Worm (Caenorhabditis elegans) whole organism, midembryonic: ENCODE data around the gene srt-20.

Experiments used
- T22C8.4 ChIP-seq: fragments of 200-800 bp; sonication (Bioruptor generic); IDR thresholded peaks from 2 replicates; pipeline ENCODE4 v1.3.6; 2022; ENCODE audit warnings: missing genetic modification characterization, missing compliant biosample characterization
- cog-1 ChIP-seq: sonication (generic microtip); optimal IDR thresholded peaks from 2 replicates; lab custom pipeline; 2016; ENCODE audit warnings: missing genetic modification characterization, missing compliant biosample characterization
- flt-1 ChIP-seq: fragments of 200-800 bp; sonication (Bioruptor generic); IDR thresholded peaks from 2 replicates; pipeline ENCODE4 v1.3.6; 2022; ENCODE audit warnings: missing genetic modification characterization, missing compliant biosample characterization
- klf-2 ChIP-seq: fragments of 200-800 bp; sonication (Bioruptor generic); conservative IDR thresholded peaks from 2 replicates; pipeline ENCODE4 v1.3.6; 2022; ENCODE audit warnings: missing genetic modification reagents, missing genetic modification characterization, missing compliant biosample characterization
- med-1 ChIP-seq: sonication (generic microtip); optimal IDR thresholded peaks from 2 replicates; lab custom pipeline; 2017; ENCODE audit warnings: missing genetic modification characterization, mild to moderate bottlenecking, missing compliant biosample characterization, antibody characterized with exemption, missing genetic modification reagents; ENCODE audit not compliant: insufficient read depth
- ref-1 ChIP-seq: fragments of 200-800 bp; sonication (Bioruptor generic); conservative IDR thresholded peaks from 2 replicates; pipeline ENCODE4 v1.3.6; 2022; ENCODE audit warnings: missing genetic modification reagents, missing genetic modification characterization, missing compliant biosample characterization
- tab-1 ChIP-seq: fragments of 200-800 bp; sonication (Bioruptor generic); IDR thresholded peaks from 2 replicates; pipeline ENCODE4 v1.3.6; 2022; ENCODE audit warnings: missing genetic modification characterization, missing compliant biosample characterization
- ztf-29 ChIP-seq: fragments of 200-800 bp; sonication (Bioruptor generic); IDR thresholded peaks from 2 replicates; pipeline ENCODE4 v1.3.6; 2022; ENCODE audit warnings: missing genetic modification reagents, missing genetic modification characterization, missing compliant biosample characterization

ce11 chrV:4315057-4315456 is 36.4 kb upstream of the srt-20 start, which contains the start of gene srh-192:
- TF ChIP-seq ztf-29 (no peak), flt-1 (GFP tag; lab: Robert Waterston, UW) (no peak), T22C8.4 (GFP tag; lab: Robert Waterston, UW) (no peak), cog-1 (tag; lab: Kevin White, UChicago) (no peak), ref-1 (no peak), klf-2 (no peak), med-1 (GFP tag; lab: Kevin White, UChicago) (no peak), tab-1 (GFP tag; lab: Robert Waterston, UW) (no peak)
